Worm (Caenorhabditis elegans): Measurements from ENCODE around the gene ttr-33.

ce11 chrV:7884441-7884840 is 46.7 kb upstream of the ttr-33 start:
- TF ChIP-seq tra-4 (tag; optimal IDR thresholded peaks at IDR 0.05) (no peak), F13C5.2 (tag; optimal IDR thresholded peaks at IDR 0.05) (no peak), ama-1 (optimal IDR thresholded peaks at IDR 0.05) (no peak), flt-1 (GFP tag; IDR thresholded peaks at IDR 0.05) (no peak), hnd-1 (tag; optimal IDR thresholded peaks at IDR 0.05) (no peak), tbx-11 (GFP tag; IDR thresholded peaks at IDR 0.05) (no peak), sea-1 (GFP tag; conservative IDR thresholded peaks at IDR 0.05) (no peak), ceh-13 (GFP tag; optimal IDR thresholded peaks at IDR 0.05) (no peak), ets-7 (tag; optimal IDR thresholded peaks at IDR 0.05) (no peak)

Data from whole organism, early embryonic.